Fruit fly (Drosophila melanogaster) Kc167 (cell line): ENCODE measurements around the gene MCU.

Experiments used
- Myc ChIP-seq: fragments of >200 bp; optimal IDR thresholded peaks from 2 replicates; lab custom pipeline; 2017; ENCODE audit warnings: missing external identifiers
- Sin3A ChIP-seq: fragments of >200 bp; optimal IDR thresholded peaks from 2 replicates; lab custom pipeline; 2018; ENCODE audit warnings: missing external identifiers
- h ChIP-seq: fragments of >200 bp; optimal IDR thresholded peaks from 3 replicates; lab custom pipeline; 2018; ENCODE audit warnings: missing external identifiers

DNA sequence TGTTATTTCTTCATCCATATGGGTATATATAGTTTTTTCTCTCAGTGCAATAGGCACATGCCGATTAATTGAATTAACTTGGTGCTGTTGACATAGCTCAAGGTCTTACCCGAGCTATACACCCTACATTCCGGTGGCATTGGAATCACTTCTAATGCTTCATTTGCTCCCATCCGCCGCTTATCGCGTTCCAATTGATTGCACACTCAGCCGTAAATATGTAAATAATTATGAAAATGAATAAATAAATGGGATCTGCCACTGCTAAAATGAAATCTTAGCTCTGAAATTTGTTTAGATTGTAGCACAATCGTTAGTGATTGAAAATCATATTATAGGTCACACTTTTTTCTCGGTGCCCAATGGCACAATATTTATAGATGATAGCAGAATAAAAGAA is 33.6 kb upstream of the MCU start:
- no peak for TF ChIP-seq Myc (lab: Kevin White, UChicago)
- TF ChIP-seq Sin3A (lab: Kevin White, UChicago) = no peak
- TF ChIP-seq h (lab: Kevin White, UChicago) = no peak
